Worm (Caenorhabditis elegans): ENCODE data around the gene str-113.

str-113 gene

DNA sequence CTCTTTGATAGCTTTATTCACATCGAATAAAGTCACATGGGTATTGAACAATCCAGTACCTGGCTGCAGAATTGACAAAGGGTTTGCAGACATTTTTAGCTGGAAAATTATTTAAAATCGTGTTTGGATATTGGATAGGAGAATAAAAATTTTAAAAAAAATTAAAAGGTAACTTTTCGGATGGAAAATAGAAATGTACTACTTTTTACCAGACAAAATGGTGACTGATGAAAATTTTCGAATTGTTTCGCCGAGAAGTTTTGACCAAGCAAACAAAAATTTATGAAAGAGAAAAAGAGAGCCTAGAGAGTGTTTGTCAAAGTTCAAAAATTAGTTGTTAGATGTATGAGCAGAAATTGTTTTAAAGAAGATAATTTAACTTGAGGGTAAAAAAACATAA, 18.9 kb downstream of the str-113 start, which contains the start of gene F59B1.10:
TSS of gene F59B1.10 (minus strand) at position 101 of the 400 bp plus-strand sequence.
- no peak for TF ChIP-seq elt-2 (tag; optimal IDR thresholded peaks at IDR 0.05)
- TF ChIP-seq lin-15B (tag; optimal IDR thresholded peaks at IDR 0.05): no peak
- no peak for TF ChIP-seq nhr-76 (tag; optimal IDR thresholded peaks at IDR 0.05)
- TF ChIP-seq hmg-11 (tag; optimal IDR thresholded peaks at IDR 0.05): no peak
- TF ChIP-seq egl-27 (tag; optimal IDR thresholded peaks at IDR 0.05): no peak
- TF ChIP-seq R02D3.7 (tag; optimal IDR thresholded peaks at IDR 0.05): no peak
- TF ChIP-seq fos-1 (tag; optimal IDR thresholded peaks at IDR 0.05): no peak
- TF ChIP-seq daf-12 (tag; optimal IDR thresholded peaks at IDR 0.05): no peak
- no peak for TF ChIP-seq ceh-9 (tag; optimal IDR thresholded peaks at IDR 0.05)
- no peak for TF ChIP-seq unc-62 (GFP tag; optimal IDR thresholded peaks at IDR 0.05)
- no peak for TF ChIP-seq nhr-67 (tag; optimal IDR thresholded peaks at IDR 0.05)
- no peak for TF ChIP-seq nfya-1 (tag; optimal IDR thresholded peaks at IDR 0.05; ENCODE audit: insufficient read depth)
- no peak for TF ChIP-seq pqm-1 (tag; optimal IDR thresholded peaks at IDR 0.05)
- TF ChIP-seq tbx-2 (tag; optimal IDR thresholded peaks at IDR 0.05): no peak
- TF ChIP-seq egl-5 (tag; optimal IDR thresholded peaks at IDR 0.05): no peak
- no peak for TF ChIP-seq skn-1 (tag; optimal IDR thresholded peaks at IDR 0.05)
- TF ChIP-seq ama-1 (optimal IDR thresholded peaks at IDR 0.05): no peak

DNA sequence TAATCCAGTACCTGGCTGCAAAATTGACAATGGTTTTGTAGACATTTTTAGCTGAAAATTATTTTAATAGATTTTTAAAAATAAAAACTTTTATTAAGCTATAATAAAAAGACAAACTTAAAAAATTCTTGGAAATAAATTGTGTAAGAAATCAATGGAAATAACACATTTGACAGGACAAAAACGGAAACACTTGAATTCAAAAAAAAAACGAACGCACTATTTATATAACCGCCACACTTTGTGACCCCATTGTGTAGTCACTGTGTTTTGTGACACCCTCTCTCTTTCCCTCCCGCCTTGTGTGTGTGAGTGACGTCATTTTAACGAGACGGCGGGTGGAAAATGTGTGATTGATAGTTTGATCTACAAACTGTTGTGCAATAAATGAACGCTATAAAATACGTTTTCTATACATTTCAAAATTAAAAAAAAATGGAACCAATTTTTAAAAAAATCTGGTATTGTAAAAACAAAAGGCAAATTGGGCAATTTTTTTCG, 22.5 kb downstream of the str-113 start, which contains the start of gene F59B1.8:
TSS of gene F59B1.8 (minus strand) at position 51 of the 501 bp plus-strand sequence.
- peak; percentile 30 for TF ChIP-seq nhr-77 (tag; optimal IDR thresholded peaks at IDR 0.05)
- no peak for TF ChIP-seq mml-1 (tag; optimal IDR thresholded peaks at IDR 0.05)
- TF ChIP-seq pha-4 (tag; optimal IDR thresholded peaks at IDR 0.05): peak; percentile 91
- no peak for TF ChIP-seq elt-1 (tag; optimal IDR thresholded peaks at IDR 0.05)
- no peak for TF ChIP-seq R02D3.7 (tag; optimal IDR thresholded peaks at IDR 0.05)
- no peak for TF ChIP-seq nhr-11 (tag; optimal IDR thresholded peaks at IDR 0.05)
- TF ChIP-seq nhr-23 (tag; optimal IDR thresholded peaks at IDR 0.05): peak; percentile 55
- no peak for TF ChIP-seq eor-1 (tag; optimal IDR thresholded peaks at IDR 0.05)
- TF ChIP-seq nhr-25 (tag; optimal IDR thresholded peaks at IDR 0.05): peak; percentile 11
- TF ChIP-seq nhr-67 (tag; optimal IDR thresholded peaks at IDR 0.05): no peak
- no peak for TF ChIP-seq daf-12 (tag; optimal IDR thresholded peaks at IDR 0.05)
- peak; percentile 66 for TF ChIP-seq jun-1 (tag; optimal IDR thresholded peaks at IDR 0.05)
- no peak for TF ChIP-seq mdl-1 (tag; optimal IDR thresholded peaks at IDR 0.05)
- TF ChIP-seq ceh-82 (tag; optimal IDR thresholded peaks at IDR 0.05): no peak
- no peak for TF ChIP-seq ceh-28 (tag; optimal IDR thresholded peaks at IDR 0.05)
- no peak for TF ChIP-seq nhr-43 (tag; optimal IDR thresholded peaks at IDR 0.05; ENCODE audit: poor library complexity, severe bottlenecking)
- peak; percentile 84 for TF ChIP-seq pqm-1 (tag; optimal IDR thresholded peaks at IDR 0.05)
- no peak for TF ChIP-seq ceh-16 (tag; optimal IDR thresholded peaks at IDR 0.05)
- peak; percentile 90 for TF ChIP-seq elt-2 (tag; optimal IDR thresholded peaks at IDR 0.05)
- TF ChIP-seq unc-39 (tag; optimal IDR thresholded peaks at IDR 0.05): no peak
- TF ChIP-seq fos-1 (tag; optimal IDR thresholded peaks at IDR 0.05): no peak

DNA sequence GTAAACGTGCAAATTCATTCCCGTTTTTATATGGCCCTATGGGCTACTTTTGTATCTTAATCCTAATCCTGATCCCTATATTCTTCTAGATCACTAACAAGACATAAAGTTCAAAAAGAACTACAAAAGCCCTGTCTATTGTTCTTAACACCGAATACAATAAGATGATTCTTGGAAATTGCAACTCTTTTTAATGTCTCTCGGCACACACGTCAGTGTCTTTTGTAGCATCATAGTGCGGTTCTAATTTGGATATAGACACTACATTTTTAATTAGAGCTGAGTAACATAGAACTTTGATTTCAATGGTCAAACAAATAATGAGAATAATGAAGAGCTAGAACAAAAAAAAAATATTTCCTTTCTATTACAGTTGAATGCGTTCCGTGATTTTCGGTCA, 26.9 kb downstream of the str-113 start:
- TF ChIP-seq ztf-4 (tag; optimal IDR thresholded peaks at IDR 0.05): no peak
- no peak for TF ChIP-seq lsy-12 (tag; optimal IDR thresholded peaks at IDR 0.05)
- no peak for TF ChIP-seq ceh-82 (tag; optimal IDR thresholded peaks at IDR 0.05)
- no peak for TF ChIP-seq fos-1 (tag; optimal IDR thresholded peaks at IDR 0.05)
- TF ChIP-seq snpc-4 (tag; optimal IDR thresholded peaks at IDR 0.05): no peak
- no peak for TF ChIP-seq nhr-23 (tag; optimal IDR thresholded peaks at IDR 0.05)
- TF ChIP-seq mdl-1 (tag; optimal IDR thresholded peaks at IDR 0.05): no peak
- no peak for TF ChIP-seq nhr-43 (tag; optimal IDR thresholded peaks at IDR 0.05; ENCODE audit: poor library complexity, severe bottlenecking)
- TF ChIP-seq nhr-67 (tag; optimal IDR thresholded peaks at IDR 0.05): no peak
- TF ChIP-seq sea-2 (GFP tag; optimal IDR thresholded peaks at IDR 0.05): no peak
- TF ChIP-seq jun-1 (tag; optimal IDR thresholded peaks at IDR 0.05): no peak
- TF ChIP-seq tbx-2 (tag; optimal IDR thresholded peaks at IDR 0.05): no peak
- no peak for TF ChIP-seq nhr-25 (tag; optimal IDR thresholded peaks at IDR 0.05)

DNA sequence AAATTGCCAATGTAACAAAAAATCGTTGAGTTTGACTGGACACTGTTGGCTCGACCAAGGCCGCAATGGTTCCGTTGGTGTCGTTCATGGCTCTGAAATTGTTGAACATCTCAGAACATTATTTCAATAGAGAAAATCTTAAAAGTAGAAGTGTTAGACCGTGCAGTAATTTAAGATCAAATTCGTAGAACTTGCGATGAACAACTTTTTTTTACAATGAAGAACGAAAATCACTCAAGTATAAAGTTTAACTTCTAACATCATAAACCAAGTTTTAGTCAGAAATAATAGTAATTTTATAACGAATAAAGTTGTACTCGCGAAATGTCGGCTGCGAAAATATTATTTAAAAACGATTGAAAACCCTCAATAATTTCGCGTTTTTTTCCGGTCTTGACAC, 29.7 kb downstream of the str-113 start, which contains the start of gene srx-41:
TSS of gene srx-41 (minus strand) at position 101 of the 400 bp plus-strand sequence.
- TF ChIP-seq hmg-11 (tag; optimal IDR thresholded peaks at IDR 0.05) (no peak), lin-39 (tag; optimal IDR thresholded peaks at IDR 0.05) (no peak), daf-12 (tag; optimal IDR thresholded peaks at IDR 0.05) (no peak), eor-1 (tag; optimal IDR thresholded peaks at IDR 0.05) (no peak), elt-1 (tag; optimal IDR thresholded peaks at IDR 0.05) (no peak), ceh-82 (tag; optimal IDR thresholded peaks at IDR 0.05) (no peak), egl-27 (tag; optimal IDR thresholded peaks at IDR 0.05) (no peak), nhr-76 (tag; optimal IDR thresholded peaks at IDR 0.05) (no peak), skn-1 (tag; optimal IDR thresholded peaks at IDR 0.05) (no peak), ama-1 (optimal IDR thresholded peaks at IDR 0.05) (no peak), ztf-4 (tag; optimal IDR thresholded peaks at IDR 0.05) (no peak), ceh-9 (tag; optimal IDR thresholded peaks at IDR 0.05) (no peak), nhr-67 (tag; optimal IDR thresholded peaks at IDR 0.05) (no peak), pha-4 (tag; optimal IDR thresholded peaks at IDR 0.05) (no peak), nhr-28 (tag; optimal IDR thresholded peaks at IDR 0.05) (no peak)
